Worm (Caenorhabditis elegans): ENCODE data around the gene ZK896.5.

ce11 chrIV:12855248-12855647 lies 24.2 kb downstream of the ZK896.5 start, which contains the start of gene nstp-5:
- no peak for TF ChIP-seq lsy-2 (tag; optimal IDR thresholded peaks at IDR 0.05)
- TF ChIP-seq pha-4 (tag; optimal IDR thresholded peaks at IDR 0.05): no peak
- no peak for TF ChIP-seq lin-32 (GFP tag; optimal IDR thresholded peaks at IDR 0.05)

Measured in whole organism, mixed stage, embryonic.